Worm (Caenorhabditis elegans) whole organism, midembryonic: Measurements from ENCODE around the gene F10G2.7.

ENCODE experiments used
- T22C8.4 ChIP-seq: fragments of 200-800 bp; sonication (Bioruptor generic); IDR thresholded peaks from 2 replicates; pipeline ENCODE4 v1.3.6; 2022; ENCODE audit warnings: missing genetic modification characterization, missing compliant biosample characterization
- cog-1 ChIP-seq: sonication (generic microtip); optimal IDR thresholded peaks from 2 replicates; lab custom pipeline; 2016; ENCODE audit warnings: missing genetic modification characterization, missing compliant biosample characterization
- flt-1 ChIP-seq: fragments of 200-800 bp; sonication (Bioruptor generic); IDR thresholded peaks from 2 replicates; pipeline ENCODE4 v1.3.6; 2022; ENCODE audit warnings: missing genetic modification characterization, missing compliant biosample characterization
- klf-2 ChIP-seq: fragments of 200-800 bp; sonication (Bioruptor generic); conservative IDR thresholded peaks from 2 replicates; pipeline ENCODE4 v1.3.6; 2022; ENCODE audit warnings: missing genetic modification reagents, missing genetic modification characterization, missing compliant biosample characterization
- med-1 ChIP-seq: sonication (generic microtip); optimal IDR thresholded peaks from 2 replicates; lab custom pipeline; 2017; ENCODE audit warnings: missing genetic modification characterization, mild to moderate bottlenecking, missing compliant biosample characterization, antibody characterized with exemption, missing genetic modification reagents; ENCODE audit not compliant: insufficient read depth
- ref-1 ChIP-seq: fragments of 200-800 bp; sonication (Bioruptor generic); conservative IDR thresholded peaks from 2 replicates; pipeline ENCODE4 v1.3.6; 2022; ENCODE audit warnings: missing genetic modification reagents, missing genetic modification characterization, missing compliant biosample characterization
- tab-1 ChIP-seq: fragments of 200-800 bp; sonication (Bioruptor generic); IDR thresholded peaks from 2 replicates; pipeline ENCODE4 v1.3.6; 2022; ENCODE audit warnings: missing genetic modification characterization, missing compliant biosample characterization
- ztf-23 ChIP-seq: fragments of 200-800 bp; sonication (Bioruptor generic); IDR thresholded peaks from 2 replicates; pipeline ENCODE4 v1.3.6; 2022; ENCODE audit warnings: missing genetic modification reagents, missing genetic modification characterization, missing compliant biosample characterization
- ztf-29 ChIP-seq: fragments of 200-800 bp; sonication (Bioruptor generic); IDR thresholded peaks from 2 replicates; pipeline ENCODE4 v1.3.6; 2022; ENCODE audit warnings: missing genetic modification reagents, missing genetic modification characterization, missing compliant biosample characterization

DNA sequence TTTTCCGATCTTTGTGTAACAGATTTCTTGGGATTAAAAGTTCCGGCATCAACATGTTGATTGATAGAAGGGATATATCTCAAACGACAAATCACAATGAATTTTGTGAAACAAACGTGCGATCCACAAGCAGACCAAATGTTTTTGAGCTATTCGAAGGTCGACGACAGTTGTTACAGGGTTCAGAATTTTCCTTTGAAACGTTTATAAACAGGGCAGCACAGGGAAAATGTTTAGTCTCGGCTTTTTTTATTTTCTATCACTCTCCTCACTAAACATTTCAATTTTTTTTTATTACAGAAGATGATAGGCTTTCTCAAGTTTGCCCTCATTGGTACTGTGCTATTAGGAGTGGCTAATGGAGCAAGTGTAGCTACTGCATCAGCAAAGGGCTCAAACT is 27.8 kb upstream of the F10G2.7 start, which contains the start of gene exc-13:
- TF ChIP-seq med-1 (GFP tag; lab: Kevin White, UChicago) (no peak), T22C8.4 (no peak), tab-1 (GFP tag; lab: Robert Waterston, UW) (no peak), klf-2 (GFP tag; lab: Robert Waterston, UW) (no peak), cog-1 (no peak), flt-1 (GFP tag; lab: Robert Waterston, UW) (no peak), ztf-29 (GFP tag; lab: Robert Waterston, UW) (no peak), ztf-23 (GFP tag; lab: Robert Waterston, UW) (no peak), ref-1 (GFP tag; lab: Robert Waterston, UW) (no peak)
